Fruit fly (Drosophila melanogaster): ENCODE measurements around the gene cDIP.

cDIP gene

DNA sequence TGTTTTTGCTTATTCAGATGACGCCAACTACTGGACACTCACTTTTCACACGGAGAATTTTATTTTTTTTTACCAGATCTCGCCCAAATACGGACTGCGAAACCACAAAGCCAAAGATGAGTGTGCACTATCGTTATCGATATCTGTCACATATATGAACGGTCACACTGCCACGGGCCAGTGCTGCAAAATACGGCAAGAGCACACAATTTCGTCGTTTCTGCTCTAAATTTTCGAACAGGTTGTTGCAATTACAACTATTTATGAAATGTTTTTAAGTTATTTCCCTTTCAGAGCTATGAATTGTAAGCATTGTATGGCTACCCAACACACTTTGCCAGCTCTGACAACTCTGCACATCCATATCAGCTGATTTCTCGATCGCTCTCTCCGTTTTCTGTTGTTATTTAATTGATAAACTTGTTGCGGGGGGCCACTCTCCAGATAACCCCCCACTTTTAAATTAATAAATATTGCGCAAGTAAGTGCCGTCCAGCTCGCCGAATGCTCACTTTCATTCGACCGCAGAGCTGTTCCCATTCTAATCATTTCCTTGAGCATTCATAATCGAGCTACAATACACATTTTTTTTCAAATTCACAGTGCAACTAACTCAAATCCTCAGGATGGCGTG, 33.4 kb downstream of the cDIP start, which contains the start of the genes slmb and CG5793:
slmb (minus strand) TSS at position 134 of the 634 bp plus-strand sequence.
CG5793 (plus strand) TSS at position 222 of the 634 bp plus-strand sequence.
- no peak for TF ChIP-seq CG16779 (tag; optimal IDR thresholded peaks at IDR 0.05)
- peak; percentile 100 for TF ChIP-seq vri (GFP tag; optimal IDR thresholded peaks at IDR 0.05)
- TF ChIP-seq CG7368 (GFP tag; optimal IDR thresholded peaks at IDR 0.05), result no peak
- no peak for TF ChIP-seq CG11294 (GFP tag; IDR thresholded peaks at IDR 0.05)
- TF ChIP-seq CG31627 (GFP tag; optimal IDR thresholded peaks at IDR 0.05), result peak; percentile 70
- no peak for TF ChIP-seq CG1621 (tag; optimal IDR thresholded peaks at IDR 0.05)
- peak; percentile 83 for TF ChIP-seq Eip78C (GFP tag)
- peak; percentile 53 for TF ChIP-seq lz (GFP tag; optimal IDR thresholded peaks at IDR 0.05)
- TF ChIP-seq Hr39 (GFP tag; optimal IDR thresholded peaks at IDR 0.05), result peak; percentile 55
- no peak for TF ChIP-seq dsx (GFP tag; optimal IDR thresholded peaks at IDR 0.05; ENCODE audit: poor library complexity, severe bottlenecking)
- TF ChIP-seq acj6 (GFP tag; optimal IDR thresholded peaks at IDR 0.05), result no peak
- no peak for TF ChIP-seq fd85E (GFP tag; optimal IDR thresholded peaks at IDR 0.05)
- no peak for TF ChIP-seq OdsH (GFP tag; optimal IDR thresholded peaks at IDR 0.05)
- no peak for TF ChIP-seq Hr4 (GFP tag; optimal IDR thresholded peaks at IDR 0.05)
- TF ChIP-seq CG6854 (GFP tag; optimal IDR thresholded peaks at IDR 0.05), result no peak
- no peak for TF ChIP-seq CG32006 (GFP tag; optimal IDR thresholded peaks at IDR 0.05)
- TF ChIP-seq svp (GFP tag), result no peak
- TF ChIP-seq Sox15 (GFP tag; optimal IDR thresholded peaks at IDR 0.05), result peak; percentile 29
- no peak for TF ChIP-seq CG9139 (GFP tag; optimal IDR thresholded peaks at IDR 0.05)
- no peak for TF ChIP-seq net (GFP tag; optimal IDR thresholded peaks at IDR 0.05)
- no peak for TF ChIP-seq CG6808 (GFP tag; optimal IDR thresholded peaks at IDR 0.05)
- TF ChIP-seq CG10631 (GFP tag; optimal IDR thresholded peaks at IDR 0.05), result peak; percentile 44
- no peak for TF ChIP-seq CG4318 (GFP tag; optimal IDR thresholded peaks at IDR 0.05)
- TF ChIP-seq Lpt (GFP tag; optimal IDR thresholded peaks at IDR 0.05), result no peak
- no peak for TF ChIP-seq fd59A (GFP tag; optimal IDR thresholded peaks at IDR 0.05)
- TF ChIP-seq ss (GFP tag; optimal IDR thresholded peaks at IDR 0.05), result no peak
- TF ChIP-seq eg (GFP tag; IDR thresholded peaks at IDR 0.05), result peak; percentile 29; the same call in 1 of the 3 replicates
- 0 out of 2 replicates have a peak, but pooled peaks have one; percentile 11 for TF ChIP-seq Gug (GFP tag; IDR thresholded peaks at IDR 0.05)
- peak; percentile 49 for TF ChIP-seq cyc (GFP tag; optimal IDR thresholded peaks at IDR 0.05)
- peak; percentile 40 for TF ChIP-seq CG6792 (GFP tag; optimal IDR thresholded peaks at IDR 0.05)
- TF ChIP-seq CG10669 (GFP tag; optimal IDR thresholded peaks at IDR 0.05), result no peak
- TF ChIP-seq Sox102F (GFP tag; optimal IDR thresholded peaks at IDR 0.05), result no peak
- no peak for TF ChIP-seq Ets21C (GFP tag; optimal IDR thresholded peaks at IDR 0.05)
- TF ChIP-seq Hr38 (GFP tag; optimal IDR thresholded peaks at IDR 0.05), result no peak
- TF ChIP-seq dac (GFP tag; optimal IDR thresholded peaks at IDR 0.05), result no peak
- TF ChIP-seq Sox14 (GFP tag; optimal IDR thresholded peaks at IDR 0.05), result no peak
- TF ChIP-seq CG15336 (GFP tag; IDR thresholded peaks at IDR 0.05), result no peak; the same call in 1 of the 2 replicates
- TF ChIP-seq Blimp-1 (GFP tag; optimal IDR thresholded peaks at IDR 0.05), result no peak
- no peak for TF ChIP-seq fkh (GFP tag; optimal IDR thresholded peaks at IDR 0.05)
- no peak for TF ChIP-seq Eip75B (GFP tag; optimal IDR thresholded peaks at IDR 0.05)
- no peak for TF ChIP-seq Ets96B (tag; optimal IDR thresholded peaks at IDR 0.05)
- no peak for TF ChIP-seq pdm3 (GFP tag; optimal IDR thresholded peaks at IDR 0.05)
- TF ChIP-seq Met (GFP tag; optimal IDR thresholded peaks at IDR 0.05), result no peak
- TF ChIP-seq salr (GFP tag; optimal IDR thresholded peaks at IDR 0.05), result no peak
- no peak for TF ChIP-seq CG8319 (GFP tag; optimal IDR thresholded peaks at IDR 0.05)
- TF ChIP-seq CG11902 (GFP tag; optimal IDR thresholded peaks at IDR 0.05), result no peak
- no peak for TF ChIP-seq CG11762 (GFP tag; optimal IDR thresholded peaks at IDR 0.05; ENCODE audit: insufficient read depth)
- TF ChIP-seq Smox (GFP tag; optimal IDR thresholded peaks at IDR 0.05), result no peak
- TF ChIP-seq CG8119 (GFP tag; IDR thresholded peaks at IDR 0.05), result no peak; the same call in 2 of the 3 replicates
- TF ChIP-seq achi (GFP tag; optimal IDR thresholded peaks at IDR 0.05), result peak; percentile 78
- TF ChIP-seq CG6276 (GFP tag; optimal IDR thresholded peaks at IDR 0.05), result no peak
- no peak for TF ChIP-seq CG8632 (GFP tag; optimal IDR thresholded peaks at IDR 0.05)
